Fruit fly (Drosophila melanogaster): ENCODE results near the gene CG7208.

Gene CG7208

DNA sequence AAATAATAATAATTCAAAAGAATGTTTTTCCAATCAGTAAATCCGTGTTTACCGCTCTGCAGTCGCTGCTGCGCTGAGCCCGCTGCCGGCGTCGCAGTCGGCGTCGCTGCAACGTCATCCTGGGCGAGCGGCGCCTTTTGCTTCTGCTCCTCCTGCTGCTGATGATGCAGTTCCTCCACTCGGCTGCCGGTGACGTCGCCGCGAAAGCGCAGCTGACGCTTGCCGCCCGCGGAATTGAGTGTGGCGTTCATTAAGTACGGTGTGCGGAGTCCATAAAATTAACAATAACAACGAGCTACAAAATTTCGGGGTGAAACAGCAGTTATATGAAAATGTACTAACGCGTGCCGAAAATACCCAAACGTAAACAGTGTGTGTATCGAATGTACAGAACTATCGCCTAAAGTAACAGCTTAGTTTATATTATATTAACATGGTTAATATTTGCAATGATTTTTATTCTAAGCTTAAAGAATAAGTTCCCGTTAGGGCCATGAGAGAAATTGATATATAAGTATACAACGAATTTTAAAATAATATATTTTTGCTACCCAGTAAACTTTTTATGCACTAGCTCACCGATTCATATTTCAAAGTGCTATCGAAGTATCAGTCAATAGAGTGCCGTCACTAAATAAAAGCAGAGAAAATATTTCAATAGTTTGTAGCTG lies 21.3 kb downstream of the CG7208 start, which contains the start of the genes CG7218 and Cbp20 (continued):
- no peak for TF ChIP-seq CG2875 (GFP tag; optimal IDR thresholded peaks at IDR 0.05)
- TF ChIP-seq br (optimal IDR thresholded peaks at IDR 0.05): no peak
- TF ChIP-seq croc (GFP tag; conservative IDR thresholded peaks at IDR 0.05): peak; percentile 23; the same call in 1 of the 3 replicates
- no peak for TF ChIP-seq ab (GFP tag; optimal IDR thresholded peaks at IDR 0.05)
- peak; percentile 78 for TF ChIP-seq ind (GFP tag; optimal IDR thresholded peaks at IDR 0.05)
- TF ChIP-seq esg (GFP tag; conservative IDR thresholded peaks at IDR 0.05): 0 out of 2 replicates have a peak, but pooled peaks have one; percentile 26
- TF ChIP-seq abd-A (tag; optimal IDR thresholded peaks at IDR 0.05): peak; percentile 60
- TF ChIP-seq CG14860 (GFP tag; IDR thresholded peaks at IDR 0.05; ENCODE audit: partially characterized antibody): peak; percentile 68; the same call in 1 of the 3 replicates
- peak; percentile 67 for TF ChIP-seq CG34376 (GFP tag; optimal IDR thresholded peaks at IDR 0.05)
- no peak for TF ChIP-seq btn (GFP tag; optimal IDR thresholded peaks at IDR 0.05)
- TF ChIP-seq HLHmδ (GFP tag; optimal IDR thresholded peaks at IDR 0.05): no peak
- no peak for TF ChIP-seq dan (GFP tag; IDR thresholded peaks at IDR 0.05)
- no peak for TF ChIP-seq Nf-YA (GFP tag; IDR thresholded peaks at IDR 0.05)
- peak; percentile 13; the same call in 1 of the 2 replicates for TF ChIP-seq Poxn (GFP tag; IDR thresholded peaks at IDR 0.05)
- no peak for TF ChIP-seq CG4707 (GFP tag; optimal IDR thresholded peaks at IDR 0.05)
- TF ChIP-seq sd (tag; optimal IDR thresholded peaks at IDR 0.05): peak; percentile 65
- 0 out of 2 replicates have a peak, but pooled peaks have one; percentile 25 for TF ChIP-seq klu (GFP tag; IDR thresholded peaks at IDR 0.05)
- TF ChIP-seq emc (GFP tag; optimal IDR thresholded peaks at IDR 0.05): peak; percentile 33
- no peak for TF ChIP-seq D (optimal IDR thresholded peaks at IDR 0.05)
- TF ChIP-seq D (GFP tag; optimal IDR thresholded peaks at IDR 0.05): no peak
- no peak; the same call in 1 of the 2 replicates for TF ChIP-seq CG11696 (GFP tag; IDR thresholded peaks at IDR 0.05)
- peak; percentile 76 for TF ChIP-seq Max (GFP tag; optimal IDR thresholded peaks at IDR 0.05)
- TF ChIP-seq bab2 (GFP tag; optimal IDR thresholded peaks at IDR 0.05): peak; percentile 46
- peak; percentile 74 for TF ChIP-seq zfh1 (GFP tag; IDR thresholded peaks at IDR 0.05)
- TF ChIP-seq mam (GFP tag; optimal IDR thresholded peaks at IDR 0.05): peak; percentile 89
- peak; percentile 56 for TF ChIP-seq CG8290 (GFP tag; optimal IDR thresholded peaks at IDR 0.05)
- peak; percentile 52 to 79 for TF ChIP-seq CG8290 (tag; optimal IDR thresholded peaks at IDR 0.05)
- TF ChIP-seq E2f1 (GFP tag; IDR thresholded peaks at IDR 0.05): peak; percentile 76
- peak; percentile 20 for TF ChIP-seq gsb-n (tag; optimal IDR thresholded peaks at IDR 0.05)
- peak; percentile 49; the same call in 1 of the 2 replicates for TF ChIP-seq Awh (GFP tag; IDR thresholded peaks at IDR 0.05)
- TF ChIP-seq odd (GFP tag; optimal IDR thresholded peaks at IDR 0.05): no peak
- TF ChIP-seq CG18262 (tag; optimal IDR thresholded peaks at IDR 0.05): peak; percentile 60
- peak; percentile 74 for TF ChIP-seq bbx (GFP tag; IDR thresholded peaks at IDR 0.05; ENCODE audit: partially characterized antibody)
- TF ChIP-seq lilli (GFP tag; optimal IDR thresholded peaks at IDR 0.05): peak; percentile 87
- TF ChIP-seq Dad (GFP tag; optimal IDR thresholded peaks at IDR 0.05): peak; percentile 16
- peak; percentile 78 for TF ChIP-seq ranshi (GFP tag; IDR thresholded peaks at IDR 0.05)
- no peak; the same call in 1 of the 2 replicates for TF ChIP-seq CG4404 (GFP tag; IDR thresholded peaks at IDR 0.05)
- no peak for TF ChIP-seq CG3407 (GFP tag; optimal IDR thresholded peaks at IDR 0.05)
- TF ChIP-seq knrl (GFP tag; IDR thresholded peaks at IDR 0.05; ENCODE audit: partially characterized antibody): peak; percentile 88
- TF ChIP-seq CG11247 (GFP tag; IDR thresholded peaks at IDR 0.05): peak; percentile 80
- TF ChIP-seq tio (GFP tag; optimal IDR thresholded peaks at IDR 0.05): no peak
- TF ChIP-seq NFAT (GFP tag; IDR thresholded peaks at IDR 0.05): peak; percentile 95
- no peak for TF ChIP-seq GATAe (GFP tag; conservative IDR thresholded peaks at IDR 0.05)
- peak; percentile 49 for TF ChIP-seq tap (tag; optimal IDR thresholded peaks at IDR 0.05)
- TF ChIP-seq ro (GFP tag; IDR thresholded peaks at IDR 0.05): no peak
- TF ChIP-seq CG10274 (GFP tag; optimal IDR thresholded peaks at IDR 0.05): no peak
- TF ChIP-seq CG1647 (GFP tag; optimal IDR thresholded peaks at IDR 0.05): peak; percentile 34
- peak; percentile 78 for TF ChIP-seq gem (tag; optimal IDR thresholded peaks at IDR 0.05)
- peak; percentile 79 for TF ChIP-seq Bgb (GFP tag; IDR thresholded peaks at IDR 0.05; ENCODE audit: partially characterized antibody)
- TF ChIP-seq CG9817 (tag; optimal IDR thresholded peaks at IDR 0.05): peak; percentile 69
